Fruit fly (Drosophila melanogaster): ENCODE data around the gene CG10948.

dm6 chr3L:12813907-12814306, 36.0 kb downstream of the CG10948 start, which contains the start of the genes Sf3a2 and CG42588:
- TF ChIP-seq CG8478 (optimal IDR thresholded peaks at IDR 0.05) (no peak), CTCF (optimal IDR thresholded peaks at IDR 0.05) (no peak)

All from S2 (cell line).